Worm (Caenorhabditis elegans): Measurements from ENCODE around the gene gap-2.

DNA sequence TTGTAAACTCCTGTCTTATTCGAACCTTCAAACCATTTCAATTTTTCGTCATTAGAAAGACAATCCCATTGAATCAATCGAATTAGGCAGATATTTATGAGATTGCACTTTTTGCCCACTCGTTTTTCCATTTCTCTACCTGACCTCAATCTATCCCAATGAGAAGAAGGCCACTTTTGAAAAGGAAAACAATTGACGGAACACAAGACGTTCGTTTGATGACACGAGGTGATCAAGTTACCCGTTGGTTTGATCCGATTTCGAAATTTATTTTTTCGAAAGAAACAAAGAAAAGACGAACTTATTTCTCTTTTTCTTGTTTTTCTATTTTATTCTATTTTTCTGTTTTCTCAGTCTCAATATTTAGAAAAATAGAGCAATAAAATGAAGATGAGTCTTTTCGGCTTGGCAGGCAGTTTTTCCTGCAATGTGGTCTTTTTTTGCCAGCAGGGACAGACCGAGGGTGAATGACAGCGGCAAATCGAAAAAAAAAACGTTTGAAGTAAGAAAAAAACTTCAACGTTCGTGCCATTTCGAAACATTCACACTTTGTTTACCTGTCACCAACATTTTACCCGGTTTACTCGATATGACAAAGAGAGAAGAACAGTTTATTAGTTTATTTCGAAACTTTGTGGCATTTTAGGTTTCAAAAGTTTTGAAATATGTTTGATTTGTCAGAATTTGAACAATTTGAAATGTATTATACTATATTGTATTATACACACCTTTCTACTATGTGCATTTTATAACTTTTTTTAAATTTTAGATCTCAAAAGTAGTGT, 75.9 kb downstream of the gap-2 start:
- no peak for TF ChIP-seq tab-1 (GFP tag; IDR thresholded peaks at IDR 0.05)
- no peak for TF ChIP-seq flt-1 (GFP tag; IDR thresholded peaks at IDR 0.05)
- no peak for TF ChIP-seq cog-1 (tag; optimal IDR thresholded peaks at IDR 0.05)
- no peak for TF ChIP-seq ref-1 (GFP tag; conservative IDR thresholded peaks at IDR 0.05)
- no peak for TF ChIP-seq T22C8.4 (GFP tag; IDR thresholded peaks at IDR 0.05)
- no peak for TF ChIP-seq med-1 (GFP tag; optimal IDR thresholded peaks at IDR 0.05; ENCODE audit: insufficient read depth)
- TF ChIP-seq ztf-23 (GFP tag; IDR thresholded peaks at IDR 0.05), result no peak
- TF ChIP-seq ztf-29 (GFP tag; IDR thresholded peaks at IDR 0.05), result no peak
- no peak for TF ChIP-seq klf-2 (GFP tag; conservative IDR thresholded peaks at IDR 0.05)

Measured in whole organism, midembryonic.